Worm (Caenorhabditis elegans) whole organism, L2 larva: Measurements from ENCODE around the gene spig-5.

ENCODE experiments used
- C34F6.9 ChIP-seq: fragments of 150-350 bp; optimal IDR thresholded peaks from 2 replicates; lab custom pipeline; 2014; ENCODE audit warnings: missing biosample characterization, missing genetic modification characterization
- F13H6.1 ChIP-seq: sonication (generic microtip); optimal IDR thresholded peaks from 2 replicates; lab custom pipeline; 2016; ENCODE audit warnings: missing genetic modification characterization, missing compliant biosample characterization
- Y55F3AM.14 ChIP-seq: fragments of 200-800 bp; sonication (Bioruptor generic); optimal IDR thresholded peaks from 2 replicates; lab custom pipeline; 2018; ENCODE audit warnings: mild to moderate bottlenecking, missing genetic modification characterization, missing compliant biosample characterization
- ZK546.5 ChIP-seq: sonication (generic microtip); optimal IDR thresholded peaks from 2 replicates; lab custom pipeline; 2017; ENCODE audit warnings: missing biosample characterization, missing genetic modification characterization
- alr-1 ChIP-seq: fragments of 150-350 bp; optimal IDR thresholded peaks from 2 replicates; lab custom pipeline; 2014; ENCODE audit warnings: missing biosample characterization, missing genetic modification characterization
- aly-2 ChIP-seq: fragments of 150-350 bp; optimal IDR thresholded peaks from 2 replicates; lab custom pipeline; 2014; ENCODE audit warnings: missing biosample characterization, missing genetic modification characterization
- ama-1 ChIP-seq: fragments of 150-350 bp; optimal IDR thresholded peaks from 2 replicates; lab custom pipeline; 2018; ENCODE audit warnings: inconsistent platforms
- blmp-1 ChIP-seq: sonication (generic microtip); optimal IDR thresholded peaks from 2 replicates; lab custom pipeline; 2017; ENCODE audit warnings: missing genetic modification characterization, mild to moderate bottlenecking, missing compliant biosample characterization, antibody characterized with exemption, moderate library complexity; ENCODE audit not compliant: insufficient read depth
- ceh-16 ChIP-seq: fragments of 150-350 bp; optimal IDR thresholded peaks from 2 replicates; lab custom pipeline; 2014; ENCODE audit warnings: missing biosample characterization, missing genetic modification characterization
- ceh-82 ChIP-seq: fragments of 150-350 bp; optimal IDR thresholded peaks from 2 replicates; lab custom pipeline; 2014; ENCODE audit warnings: missing biosample characterization, missing genetic modification characterization
- crh-2 ChIP-seq: sonication (generic microtip); optimal IDR thresholded peaks from 2 replicates; lab custom pipeline; 2017; ENCODE audit warnings: missing biosample characterization, missing genetic modification characterization
- dmd-4 ChIP-seq: sonication (generic microtip); optimal IDR thresholded peaks from 2 replicates; lab custom pipeline; 2017; ENCODE audit warnings: missing biosample characterization, missing genetic modification characterization
- elt-1 ChIP-seq: fragments of 150-350 bp; optimal IDR thresholded peaks from 2 replicates; lab custom pipeline; 2014; ENCODE audit warnings: missing biosample characterization, missing genetic modification characterization
- elt-3 ChIP-seq: sonication (generic microtip); optimal IDR thresholded peaks from 2 replicates; lab custom pipeline; 2017; ENCODE audit warnings: missing biosample characterization, missing genetic modification characterization
- fos-1 ChIP-seq: fragments of 150-350 bp; optimal IDR thresholded peaks from 2 replicates; lab custom pipeline; 2014; ENCODE audit warnings: missing biosample characterization, missing genetic modification characterization
- gmeb-1 ChIP-seq: fragments of 150-350 bp; optimal IDR thresholded peaks from 2 replicates; lab custom pipeline; 2014; ENCODE audit warnings: missing biosample characterization, missing genetic modification characterization
- lin-11 ChIP-seq: fragments of 150-350 bp; sonication (generic microtip); optimal IDR thresholded peaks from 2 replicates; lab custom pipeline; 2014; ENCODE audit warnings: missing biosample characterization, missing genetic modification characterization, inconsistent platforms, mixed read lengths
- lin-13 ChIP-seq: fragments of 150-350 bp; optimal IDR thresholded peaks from 2 replicates; lab custom pipeline; 2014; ENCODE audit warnings: missing biosample characterization, missing genetic modification reagents, missing genetic modification characterization
- lin-39 ChIP-seq: fragments of 150-350 bp; optimal IDR thresholded peaks from 2 replicates; lab custom pipeline; 2014; ENCODE audit warnings: missing biosample characterization, missing genetic modification reagents, missing genetic modification characterization
- mab-5 ChIP-seq: fragments of 150-350 bp; optimal IDR thresholded peaks from 2 replicates; lab custom pipeline; 2014; ENCODE audit warnings: missing biosample characterization, missing genetic modification characterization
- mdl-1 ChIP-seq, 2 experiments: fragments of 150-350 bp in 1 of 2; sonication (generic microtip) in 1 of 2; optimal IDR thresholded peaks; 2 replicates each; lab custom pipeline; 2017; ENCODE audit warnings: missing biosample characterization in 2 of 2, missing genetic modification characterization in 2 of 2
- nhr-11 ChIP-seq: fragments of 150-350 bp; optimal IDR thresholded peaks from 2 replicates; lab custom pipeline; 2014; ENCODE audit warnings: missing biosample characterization, missing genetic modification characterization
- nhr-12 ChIP-seq: fragments of 150-350 bp; optimal IDR thresholded peaks from 2 replicates; lab custom pipeline; 2014; ENCODE audit warnings: missing biosample characterization, missing genetic modification characterization
- nhr-129 ChIP-seq: fragments of 150-350 bp; optimal IDR thresholded peaks from 2 replicates; lab custom pipeline; 2014; ENCODE audit warnings: missing biosample characterization, missing genetic modification characterization
- nhr-21 ChIP-seq: fragments of 150-350 bp; optimal IDR thresholded peaks from 2 replicates; lab custom pipeline; 2014; ENCODE audit warnings: missing biosample characterization, missing genetic modification characterization
- nhr-23 ChIP-seq: fragments of 150-350 bp; optimal IDR thresholded peaks from 2 replicates; lab custom pipeline; 2014; ENCODE audit warnings: missing biosample characterization, missing genetic modification reagents, missing genetic modification characterization
- nhr-237 ChIP-seq: fragments of 150-350 bp; optimal IDR thresholded peaks from 2 replicates; lab custom pipeline; 2014; ENCODE audit warnings: missing biosample characterization, missing genetic modification characterization
- nhr-25 ChIP-seq: fragments of 150-350 bp; sonication (generic microtip); optimal IDR thresholded peaks from 3 replicates; lab custom pipeline; 2014; ENCODE audit warnings: missing biosample characterization, missing genetic modification characterization
- nhr-6 ChIP-seq: fragments of 150-350 bp; optimal IDR thresholded peaks from 2 replicates; lab custom pipeline; 2014; ENCODE audit warnings: missing biosample characterization, missing genetic modification characterization
- nhr-77 ChIP-seq: fragments of 150-350 bp; optimal IDR thresholded peaks from 2 replicates; lab custom pipeline; 2014; ENCODE audit warnings: missing biosample characterization, missing genetic modification characterization
- peb-1 ChIP-seq: fragments of 150-350 bp; optimal IDR thresholded peaks from 2 replicates; lab custom pipeline; 2014; ENCODE audit warnings: missing biosample characterization, missing genetic modification characterization
- sem-4 ChIP-seq: fragments of 150-350 bp; optimal IDR thresholded peaks from 2 replicates; lab custom pipeline; 2014; ENCODE audit warnings: missing biosample characterization, missing genetic modification reagents, missing genetic modification characterization
- skn-1 ChIP-seq: sonication (generic microtip); optimal IDR thresholded peaks from 2 replicates; lab custom pipeline; 2017; ENCODE audit warnings: missing biosample characterization, missing genetic modification characterization
- sma-3 ChIP-seq: sonication (generic microtip); optimal IDR thresholded peaks from 2 replicates; lab custom pipeline; 2016; ENCODE audit warnings: missing genetic modification reagents, missing genetic modification characterization, missing compliant biosample characterization
- sma-9 ChIP-seq, 2 experiments: fragments of 150-350 bp in 1 of 2; sonication (generic microtip) in 1 of 2; optimal IDR thresholded peaks; 2 replicates each; lab custom pipeline; 2014 to 2016; ENCODE audit warnings: missing genetic modification characterization in 2 of 2, mild to moderate bottlenecking in 1 of 2, missing biosample characterization in 1 of 2, missing compliant biosample characterization in 1 of 2, missing genetic modification reagents in 1 of 2, moderate library complexity in 1 of 2
- unc-55 ChIP-seq: fragments of 150-350 bp; sonication (generic microtip); optimal IDR thresholded peaks from 3 replicates; lab custom pipeline; 2014; ENCODE audit warnings: missing biosample characterization, missing genetic modification reagents, missing genetic modification characterization
- unc-62 ChIP-seq: fragments of 150-350 bp; optimal IDR thresholded peaks from 2 replicates; lab custom pipeline; 2014; ENCODE audit warnings: missing biosample characterization, missing genetic modification reagents, missing genetic modification characterization
- zag-1 ChIP-seq: fragments of 150-350 bp; optimal IDR thresholded peaks from 2 replicates; lab custom pipeline; 2014; ENCODE audit warnings: missing biosample characterization, missing genetic modification characterization
- ztf-4 ChIP-seq: fragments of 150-350 bp; optimal IDR thresholded peaks from 2 replicates; lab custom pipeline; 2014; ENCODE audit warnings: missing biosample characterization, missing genetic modification characterization

The spig-5 gene

ce11 chrV:14317204-14317603 is 8.9 kb downstream of the spig-5 start:
- TF ChIP-seq unc-55 (GFP tag; lab: Kevin White, UChicago): peak; percentile 19
- TF ChIP-seq nhr-129 (tag; lab: Kevin White, UChicago): peak; percentile 40
- TF ChIP-seq fos-1 (tag; lab: Kevin White, UChicago): no peak
- no peak for TF ChIP-seq nhr-23
- TF ChIP-seq C34F6.9 (tag; lab: Kevin White, UChicago): peak; percentile 7
- TF ChIP-seq lin-39 (tag; lab: Kevin White, UChicago): no peak
- no peak for TF ChIP-seq nhr-77 (tag; lab: Kevin White, UChicago)

ce11 chrV:14317621-14318020 is 9.4 kb downstream of the spig-5 start:
- TF ChIP-seq lin-11 (no peak), gmeb-1 (tag; lab: Kevin White, UChicago) (no peak), unc-55 (GFP tag; lab: Kevin White, UChicago) (no peak), nhr-21 (tag; lab: Kevin White, UChicago) (no peak), elt-3 (tag; lab: Kevin White, UChicago) (no peak), nhr-6 (tag; lab: Kevin White, UChicago) (no peak), lin-13 (GFP tag; lab: Kevin White, UChicago) (no peak), fos-1 (tag; lab: Kevin White, UChicago) (no peak), blmp-1 (tag; lab: Kevin White, UChicago) (no peak), lin-39 (tag; lab: Kevin White, UChicago) (no peak), sem-4 (tag; lab: Kevin White, UChicago) (no peak)

- no peak for TF ChIP-seq nhr-237 (tag; lab: Kevin White, UChicago)
- no peak for TF ChIP-seq crh-2
- TF ChIP-seq ZK546.5: no peak
- TF ChIP-seq unc-55 (GFP tag; lab: Kevin White, UChicago): no peak
- TF ChIP-seq sma-9 (GFP tag; optimal IDR thresholded peaks at IDR 0.05; lab: Kevin White, UChicago): no peak
- TF ChIP-seq sma-9 (tag; optimal IDR thresholded peaks at IDR 0.05; lab: Kevin White, UChicago): no peak
- no peak for TF ChIP-seq aly-2
Observed at ce11 chrV:14319101-14319781, 11.0 kb downstream of the spig-5 start, which contains the start of gene F47B8.13. TSS of gene F47B8.13 (minus strand) at chrV:14319731.

- TF ChIP-seq gmeb-1 (tag; lab: Kevin White, UChicago) (no peak), blmp-1 (tag; lab: Kevin White, UChicago) (no peak), ztf-4 (tag; lab: Kevin White, UChicago) (no peak), alr-1 (tag; lab: Kevin White, UChicago) (no peak), lin-39 (tag; lab: Kevin White, UChicago) (no peak), fos-1 (tag; lab: Kevin White, UChicago) (no peak)
- TF ChIP-seq, all 48 proteins: peak for 0
Observed at ce11 chrV:14320246-14320645, 12.0 kb downstream of the spig-5 start, which contains the start of gene F47B8.14. TSS of gene F47B8.14 (plus strand) at chrV:14320546.

- TF ChIP-seq Y55F3AM.14 (GFP tag; lab: Kevin White, UChicago): peak; percentile 11
- no peak for TF ChIP-seq lin-11
Observed at ce11 chrV:14320730-14321319, 12.6 kb downstream of the spig-5 start.

- TF ChIP-seq ZK546.5 (no peak), nhr-6 (tag; lab: Kevin White, UChicago) (no peak), mab-5 (no peak), blmp-1 (tag; lab: Kevin White, UChicago) (no peak), peb-1 (no peak), sma-3 (GFP tag; lab: Kevin White, UChicago) (no peak), ama-1 (lab: Kevin White, UChicago) (peak; percentile 59), unc-55 (GFP tag; lab: Kevin White, UChicago) (peak; percentile 62), ceh-16 (no peak), Y55F3AM.14 (GFP tag; lab: Kevin White, UChicago) (no peak), nhr-21 (tag; lab: Kevin White, UChicago) (no peak), nhr-12 (tag; lab: Kevin White, UChicago) (no peak), lin-13 (GFP tag; lab: Kevin White, UChicago) (peak; percentile 25), mdl-1 (tag; optimal IDR thresholded peaks at IDR 0.05; lab: Kevin White, UChicago) (no peak), alr-1 (tag; lab: Kevin White, UChicago) (no peak), ceh-82 (tag; lab: Kevin White, UChicago) (no peak), unc-62 (GFP tag; lab: Kevin White, UChicago) (no peak), elt-1 (tag; lab: Kevin White, UChicago) (no peak), lin-39 (tag; lab: Kevin White, UChicago) (no peak), nhr-25 (peak; percentile 1), dmd-4 (no peak), F13H6.1 (tag; lab: Kevin White, UChicago) (peak; percentile 15), nhr-11 (tag; lab: Kevin White, UChicago) (no peak), zag-1 (tag; lab: Kevin White, UChicago) (no peak), elt-3 (tag; lab: Kevin White, UChicago) (no peak), skn-1 (tag; lab: Kevin White, UChicago) (no peak), sem-4 (tag; lab: Kevin White, UChicago) (peak; percentile 25)
Observed at ce11 chrV:14322743-14323142, 14.5 kb downstream of the spig-5 start, which contains the start of gene F47B8.3. TSS of gene F47B8.3 (minus strand) at chrV:14323003.
